Worm (Caenorhabditis elegans): ENCODE measurements around the gene srh-125.

The srh-125 gene

ce11 chrV:7465509-7465908 is 11.2 kb downstream of the srh-125 start, which contains the start of gene F25E5.1 (continued):
- TF ChIP-seq ztf-22 (GFP tag; optimal IDR thresholded peaks at IDR 0.05) (no peak), nhr-27 (tag; optimal IDR thresholded peaks at IDR 0.05) (no peak), attf-3 (GFP tag; conservative IDR thresholded peaks at IDR 0.05) (0 out of 2 replicates have a peak, but pooled peaks have one; percentile 15)

DNA sequence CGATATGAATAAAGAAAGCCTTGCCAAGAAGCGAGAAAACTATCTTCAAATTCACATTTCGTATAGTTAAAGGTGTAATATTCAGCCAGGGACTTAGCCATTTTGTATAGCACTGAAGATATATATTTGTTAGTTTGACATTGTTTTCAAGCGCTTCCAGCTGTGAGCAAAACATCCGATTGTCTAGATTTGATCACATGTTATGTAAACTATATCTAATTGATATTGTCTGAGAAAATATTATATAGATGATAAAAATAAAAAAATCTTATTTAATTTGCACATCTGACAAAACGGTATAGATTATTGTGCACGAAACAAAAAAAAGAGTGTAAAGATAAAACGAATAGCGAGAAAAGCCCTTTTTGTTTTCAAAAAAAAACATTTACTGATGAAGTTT is 12.0 kb downstream of the srh-125 start, which contains the start of gene srh-89:
Gene srh-89, minus strand, starts transcription at position 101 of the 400 bp plus-strand sequence.
- TF ChIP-seq snpc-4 (GFP tag; optimal IDR thresholded peaks at IDR 0.05) (no peak), snpc-4 (tag; optimal IDR thresholded peaks at IDR 0.05) (no peak), ceh-100 (GFP tag; IDR thresholded peaks at IDR 0.05) (no peak), tbx-9 (tag; optimal IDR thresholded peaks at IDR 0.05; ENCODE audit: borderline replicate concordance) (no peak), mcd-1 (GFP tag; IDR thresholded peaks at IDR 0.05) (no peak), Y56A3A.18 (GFP tag; IDR thresholded peaks at IDR 0.05) (no peak), Y95B8A.8 (GFP tag; IDR thresholded peaks at IDR 0.05) (no peak), nhr-120 (GFP tag; IDR thresholded peaks at IDR 0.05) (no peak), rpc-1 (optimal IDR thresholded peaks at IDR 0.05) (no peak), rpc-1 (tag; optimal IDR thresholded peaks at IDR 0.05) (no peak), attf-5 (GFP tag; optimal IDR thresholded peaks at IDR 0.05) (no peak), sdz-38 (tag; optimal IDR thresholded peaks at IDR 0.05) (no peak), nfya-1 (tag; optimal IDR thresholded peaks at IDR 0.05; ENCODE audit: borderline replicate concordance, insufficient read depth) (no peak)

DNA sequence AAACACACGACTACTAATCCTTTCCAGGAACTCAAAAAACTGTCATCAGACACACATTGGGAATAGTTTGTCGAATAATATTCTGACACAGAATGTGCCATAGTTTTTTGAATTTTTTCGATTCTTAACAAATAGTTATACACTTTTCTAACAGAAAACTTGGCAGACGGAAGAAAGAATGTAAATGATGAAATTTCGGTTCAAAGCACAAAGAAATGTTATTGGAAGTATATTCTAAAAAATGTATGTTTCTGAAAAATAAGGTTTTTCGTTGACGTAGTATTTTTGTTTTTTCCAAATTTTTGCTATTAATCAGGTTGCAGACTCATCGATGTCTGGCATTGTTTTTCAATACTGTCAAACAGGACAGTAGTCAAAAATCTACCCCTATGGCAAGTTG is 15.8 kb downstream of the srh-125 start, which contains the start of gene srh-92:
Gene srh-92, minus strand, starts transcription at position 101 of the 400 bp plus-strand sequence.
- TF ChIP-seq attf-3 (GFP tag; conservative IDR thresholded peaks at IDR 0.05) (no peak), bed-1 (GFP tag; IDR thresholded peaks at IDR 0.05) (no peak), ztf-26 (tag; optimal IDR thresholded peaks at IDR 0.05) (no peak), mcd-1 (GFP tag; IDR thresholded peaks at IDR 0.05) (no peak), lin-40 (tag; optimal IDR thresholded peaks at IDR 0.05) (no peak), B0261.1 (tag; optimal IDR thresholded peaks at IDR 0.05) (no peak), chd-7 (tag; optimal IDR thresholded peaks at IDR 0.05) (no peak), fkh-3 (tag; optimal IDR thresholded peaks at IDR 0.05) (no peak), ztf-6 (GFP tag; IDR thresholded peaks at IDR 0.05) (no peak), aptf-2 (GFP tag; conservative IDR thresholded peaks at IDR 0.05) (no peak), Y53G8AR.9 (GFP tag; conservative IDR thresholded peaks at IDR 0.05) (no peak), rec-8 (tag; optimal IDR thresholded peaks at IDR 0.05) (no peak), ceh-100 (GFP tag; IDR thresholded peaks at IDR 0.05) (no peak), dox-1 (GFP tag; IDR thresholded peaks at IDR 0.05) (no peak), ceh-79 (tag; optimal IDR thresholded peaks at IDR 0.05) (no peak)

DNA sequence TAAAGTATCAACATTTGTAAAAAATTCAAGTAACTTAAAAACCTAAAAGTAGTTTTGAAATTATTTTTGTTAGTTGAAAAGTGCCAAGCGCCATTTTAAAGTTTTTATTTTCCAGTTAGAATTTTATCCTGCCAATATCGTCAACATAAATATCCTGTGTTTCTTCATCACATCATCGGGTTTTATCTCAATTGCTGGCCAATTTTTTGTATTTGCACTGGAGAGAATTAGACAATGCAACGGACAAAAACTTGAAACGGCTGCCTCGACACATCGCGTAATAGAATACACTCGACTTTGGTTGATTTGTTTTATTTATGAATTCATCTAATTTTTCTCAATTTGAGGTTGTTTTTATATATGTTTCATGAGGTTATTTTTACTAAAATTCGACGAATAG is 21.7 kb downstream of the srh-125 start, which contains the start of gene F25E5.2:
Gene F25E5.2, plus strand, starts transcription at position 301 of the 400 bp plus-strand sequence.
- no peak for TF ChIP-seq rpc-1 (optimal IDR thresholded peaks at IDR 0.05)
- no peak for TF ChIP-seq rpc-1 (tag; optimal IDR thresholded peaks at IDR 0.05)
- TF ChIP-seq D2030.7 (GFP tag; IDR thresholded peaks at IDR 0.05): no peak
- TF ChIP-seq sdz-38 (tag; optimal IDR thresholded peaks at IDR 0.05): no peak
- TF ChIP-seq ccch-3 (GFP tag; optimal IDR thresholded peaks at IDR 0.05): no peak
- TF ChIP-seq let-526 (GFP tag; IDR thresholded peaks at IDR 0.05): no peak
- TF ChIP-seq B0019.2 (GFP tag; conservative IDR thresholded peaks at IDR 0.05): no peak
- TF ChIP-seq sea-2 (GFP tag; IDR thresholded peaks at IDR 0.05): no peak
- TF ChIP-seq dpl-1 (GFP tag; optimal IDR thresholded peaks at IDR 0.05): no peak
- no peak for TF ChIP-seq atf-7 (tag; optimal IDR thresholded peaks at IDR 0.05)
- no peak for TF ChIP-seq tbp1 (GFP tag; optimal IDR thresholded peaks at IDR 0.05)
- no peak for TF ChIP-seq hmg-20 (GFP tag; IDR thresholded peaks at IDR 0.05)
- no peak for TF ChIP-seq akir-1 (GFP tag; optimal IDR thresholded peaks at IDR 0.05)
